Fruit fly (Drosophila melanogaster) whole organism, adult: ENCODE results near the gene Noc3.

Source experiments
- CG11617 ChIP-seq: fragments of 200-800 bp; sonication (Bioruptor generic); optimal IDR thresholded peaks from 2 replicates; lab custom pipeline; 2017; ENCODE audit warnings: mild to moderate bottlenecking, missing biosample characterization, missing genetic modification reagents, missing genetic modification characterization
- CG12768 ChIP-seq: fragments of 200-800 bp; sonication (Bioruptor generic); optimal IDR thresholded peaks from 2 replicates; lab custom pipeline; 2017; ENCODE audit warnings: missing biosample characterization, missing genetic modification characterization, mild to moderate bottlenecking, moderate library complexity, missing genetic modification reagents
- CG14711 ChIP-seq: fragments of 200-800 bp; sonication (Bioruptor generic); optimal IDR thresholded peaks from 2 replicates; lab custom pipeline; 2018; ENCODE audit warnings: missing biosample characterization, mild to moderate bottlenecking, missing genetic modification characterization, moderate library complexity
- CG1620 ChIP-seq: fragments of 200-800 bp; sonication (Bioruptor generic); optimal IDR thresholded peaks from 2 replicates; lab custom pipeline; 2016; ENCODE audit warnings: missing biosample characterization, missing genetic modification characterization
- CG33017 ChIP-seq: fragments of 200-800 bp; sonication (Bioruptor generic); optimal IDR thresholded peaks from 2 replicates; lab custom pipeline; 2018; ENCODE audit warnings: missing biosample characterization, mild to moderate bottlenecking, missing genetic modification characterization, moderate library complexity
- CG5204 ChIP-seq: fragments of 200-800 bp; sonication (Bioruptor generic); optimal IDR thresholded peaks from 2 replicates; lab custom pipeline; 2016; ENCODE audit warnings: missing biosample characterization, missing genetic modification characterization
- CG7045 ChIP-seq: fragments of 200-800 bp; sonication (Bioruptor generic); optimal IDR thresholded peaks from 2 replicates; lab custom pipeline; 2017; ENCODE audit warnings: missing biosample characterization, mild to moderate bottlenecking, missing genetic modification characterization
- CG7101 ChIP-seq: fragments of 200-800 bp; sonication (Bioruptor generic); optimal IDR thresholded peaks from 2 replicates; lab custom pipeline; 2018; ENCODE audit warnings: missing biosample characterization, mild to moderate bottlenecking, missing genetic modification characterization, moderate library complexity
- Clk ChIP-seq: fragments of 200-800 bp; sonication (Bioruptor generic); optimal IDR thresholded peaks from 2 replicates; lab custom pipeline; 2017; ENCODE audit warnings: missing biosample characterization, missing genetic modification characterization
- Crg-1 ChIP-seq: fragments of 200-800 bp; sonication (Bioruptor generic); optimal IDR thresholded peaks from 2 replicates; lab custom pipeline; 2016; ENCODE audit warnings: missing biosample characterization, missing genetic modification characterization
- Hr96 ChIP-seq: fragments of 200-800 bp; sonication (Bioruptor generic); optimal IDR thresholded peaks from 2 replicates; lab custom pipeline; 2016; ENCODE audit warnings: missing biosample characterization, missing genetic modification characterization
- Mnt ChIP-seq: fragments of 200-800 bp; sonication (Bioruptor generic); optimal IDR thresholded peaks from 2 replicates; lab custom pipeline; 2016; ENCODE audit warnings: missing biosample characterization, mild to moderate bottlenecking, missing genetic modification characterization
- bab1 ChIP-seq: fragments of 200-800 bp; sonication (Bioruptor generic); optimal IDR thresholded peaks from 3 replicates; lab custom pipeline; 2019; ENCODE audit warnings: missing biosample characterization, mild to moderate bottlenecking, missing genetic modification characterization, moderate library complexity
- cic ChIP-seq: fragments of 200-800 bp; sonication (Bioruptor generic); optimal IDR thresholded peaks from 2 replicates; lab custom pipeline; 2017; ENCODE audit warnings: missing biosample characterization, mild to moderate bottlenecking, missing genetic modification characterization, moderate library complexity
- cnc ChIP-seq, 2 experiments: fragments of >200 bp; optimal IDR thresholded peaks; 2 replicates each; lab custom pipeline; 2017
- kay ChIP-seq: fragments of 200-800 bp; sonication (Bioruptor generic); peaks from one replicate; lab custom pipeline; 2016; ENCODE audit warnings: missing biosample characterization, missing genetic modification characterization, borderline replicate concordance
- ovo ChIP-seq: fragments of 200-800 bp; sonication (Bioruptor generic); optimal IDR thresholded peaks from 2 replicates; lab custom pipeline; 2016; ENCODE audit warnings: missing biosample characterization, missing genetic modification characterization
- pad ChIP-seq: fragments of 200-800 bp; sonication (Bioruptor generic); optimal IDR thresholded peaks from 3 replicates; lab custom pipeline; 2017; ENCODE audit warnings: missing biosample characterization, missing genetic modification characterization, mild to moderate bottlenecking, moderate library complexity, missing genetic modification reagents
- tj ChIP-seq: fragments of 200-800 bp; sonication (Bioruptor generic); optimal IDR thresholded peaks from 3 replicates; lab custom pipeline; 2017; ENCODE audit warnings: missing biosample characterization, mild to moderate bottlenecking, missing genetic modification characterization, moderate library complexity
- toe ChIP-seq: fragments of 200-800 bp; sonication (Bioruptor generic); optimal IDR thresholded peaks from 2 replicates; lab custom pipeline; 2016; ENCODE audit warnings: missing biosample characterization, missing genetic modification characterization

Noc3 gene

DNA sequence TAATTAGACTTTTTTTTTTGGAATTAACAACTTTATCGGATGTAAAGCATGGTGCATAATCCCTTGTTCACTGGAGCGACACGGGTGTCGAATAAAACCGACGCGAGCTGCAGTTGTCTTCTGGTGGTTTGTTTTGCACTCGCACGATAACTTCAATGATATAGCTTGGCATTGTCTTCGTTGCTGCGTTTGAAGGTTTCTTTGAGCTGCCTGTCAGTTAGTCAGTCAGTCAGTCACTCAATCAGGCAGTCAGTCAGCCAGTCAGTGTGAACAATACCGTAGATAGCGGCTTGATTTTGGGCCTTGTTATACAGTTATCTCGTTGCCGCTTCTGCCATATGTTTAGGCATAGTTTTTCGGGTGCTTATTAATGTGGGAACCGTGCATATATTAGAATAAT lies 12.8 kb upstream of the Noc3 start:
- TF ChIP-seq tj (GFP tag; lab: Kevin White, UChicago) (no peak), kay (GFP tag; lab: Kevin White, UChicago) (no peak), Hr96 (GFP tag; lab: Kevin White, UChicago) (no peak), toe (GFP tag; lab: Kevin White, UChicago) (no peak), CG11617 (no peak), Mnt (GFP tag; lab: Kevin White, UChicago) (no peak), CG33017 (tag; lab: Kevin White, UChicago) (no peak)

DNA sequence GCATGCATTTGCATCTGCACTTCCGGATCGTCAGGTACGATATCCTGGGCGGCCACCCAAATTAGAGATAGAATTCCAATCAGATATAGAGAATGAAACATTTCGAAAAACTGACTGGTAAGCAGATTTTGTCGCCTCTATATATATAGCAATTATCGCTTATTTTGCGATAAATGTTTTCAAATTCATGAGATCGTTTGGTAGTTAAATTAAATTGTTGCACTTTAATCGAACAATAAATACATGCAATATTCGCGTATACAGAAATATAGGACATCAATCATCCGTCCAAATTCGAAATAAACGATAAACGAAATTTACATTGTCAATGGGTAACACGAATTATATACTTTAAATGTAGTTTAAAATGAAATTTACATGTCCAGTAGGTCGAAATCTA lies 5.1 kb upstream of the Noc3 start, which contains the start of gene Obp84a:
TSS of gene Obp84a (minus strand) at position 101 of the 400 bp plus-strand sequence.
- TF ChIP-seq CG1620 (GFP tag; lab: Kevin White, UChicago) (no peak), cnc (optimal IDR thresholded peaks at IDR 0.05; lab: Kevin White, UChicago) (no peak), CG7045 (no peak), kay (GFP tag; lab: Kevin White, UChicago) (no peak), Clk (GFP tag; lab: Kevin White, UChicago) (no peak), Mnt (GFP tag; lab: Kevin White, UChicago) (no peak), Crg-1 (GFP tag; lab: Kevin White, UChicago) (no peak), ovo (GFP tag; lab: Kevin White, UChicago) (no peak), CG11617 (no peak), bab1 (no peak), CG5204 (GFP tag; lab: Kevin White, UChicago) (no peak), cic (GFP tag; lab: Kevin White, UChicago) (no peak), CG33017 (tag; lab: Kevin White, UChicago) (no peak), pad (no peak), CG7101 (no peak)

dm6 chr3R:7249460-7249859 lies 2.7 kb upstream of the Noc3 start, which contains the start of the genes CG1227 and Dtwd2:
Gene CG1227, minus strand, starts transcription at chr3R:7249738.
Gene Dtwd2, plus strand, starts transcription at chr3R:7249795.
- TF ChIP-seq Crg-1 (GFP tag; lab: Kevin White, UChicago): peak; percentile 64
- TF ChIP-seq CG14711: peak; percentile 97
- peak; percentile 91 for TF ChIP-seq Mnt (GFP tag; lab: Kevin White, UChicago)
- no peak for TF ChIP-seq cnc (optimal IDR thresholded peaks at IDR 0.05; lab: Kevin White, UChicago)
- TF ChIP-seq CG12768: peak; percentile 85
- peak; percentile 57 for TF ChIP-seq CG1620 (GFP tag; lab: Kevin White, UChicago)
- peak; percentile 37 for TF ChIP-seq Clk (GFP tag; lab: Kevin White, UChicago)
- TF ChIP-seq kay (GFP tag; lab: Kevin White, UChicago): peak; percentile 29
- peak; percentile 77 for TF ChIP-seq tj (GFP tag; lab: Kevin White, UChicago)
- TF ChIP-seq bab1: peak; percentile 99
- peak; percentile 94 for TF ChIP-seq CG11617
- TF ChIP-seq CG7101: peak; percentile 98
- TF ChIP-seq CG5204 (GFP tag; lab: Kevin White, UChicago): peak; percentile 83
- TF ChIP-seq pad: peak; percentile 72
- peak; percentile 78 for TF ChIP-seq toe (GFP tag; lab: Kevin White, UChicago)
- TF ChIP-seq Hr96 (GFP tag; lab: Kevin White, UChicago): peak; percentile 74
- peak; percentile 97 for TF ChIP-seq CG7045
- TF ChIP-seq ovo (GFP tag; lab: Kevin White, UChicago): peak; percentile 40
- peak; percentile 99 for TF ChIP-seq CG33017 (tag; lab: Kevin White, UChicago)
- peak; percentile 63 for TF ChIP-seq cic (GFP tag; lab: Kevin White, UChicago)

dm6 chr3R:7241460-7241859 lies 5.3 kb downstream of the Noc3 start, which contains the start of gene CG14607:
Gene CG14607, plus strand, starts transcription at chr3R:7241760.
- no peak for TF ChIP-seq tj (GFP tag; lab: Kevin White, UChicago)
- TF ChIP-seq CG33017 (tag; lab: Kevin White, UChicago): no peak
- no peak for TF ChIP-seq Crg-1 (GFP tag; lab: Kevin White, UChicago)
- no peak for TF ChIP-seq CG7101
- TF ChIP-seq CG7045: no peak
- no peak for TF ChIP-seq Mnt (GFP tag; lab: Kevin White, UChicago)
- no peak for TF ChIP-seq Clk (GFP tag; lab: Kevin White, UChicago)
- no peak for TF ChIP-seq cic (GFP tag; lab: Kevin White, UChicago)
- no peak for TF ChIP-seq CG14711
- TF ChIP-seq cnc (optimal IDR thresholded peaks at IDR 0.05; lab: Kevin White, UChicago): no peak
- TF ChIP-seq toe (GFP tag; lab: Kevin White, UChicago): no peak
- TF ChIP-seq CG1620 (GFP tag; lab: Kevin White, UChicago): no peak
- no peak for TF ChIP-seq Hr96 (GFP tag; lab: Kevin White, UChicago)
- no peak for TF ChIP-seq CG12768
- TF ChIP-seq CG5204 (GFP tag; lab: Kevin White, UChicago): no peak
- no peak for TF ChIP-seq pad
- TF ChIP-seq kay (GFP tag; lab: Kevin White, UChicago): no peak
- TF ChIP-seq CG11617: no peak
- no peak for TF ChIP-seq ovo (GFP tag; lab: Kevin White, UChicago)

DNA sequence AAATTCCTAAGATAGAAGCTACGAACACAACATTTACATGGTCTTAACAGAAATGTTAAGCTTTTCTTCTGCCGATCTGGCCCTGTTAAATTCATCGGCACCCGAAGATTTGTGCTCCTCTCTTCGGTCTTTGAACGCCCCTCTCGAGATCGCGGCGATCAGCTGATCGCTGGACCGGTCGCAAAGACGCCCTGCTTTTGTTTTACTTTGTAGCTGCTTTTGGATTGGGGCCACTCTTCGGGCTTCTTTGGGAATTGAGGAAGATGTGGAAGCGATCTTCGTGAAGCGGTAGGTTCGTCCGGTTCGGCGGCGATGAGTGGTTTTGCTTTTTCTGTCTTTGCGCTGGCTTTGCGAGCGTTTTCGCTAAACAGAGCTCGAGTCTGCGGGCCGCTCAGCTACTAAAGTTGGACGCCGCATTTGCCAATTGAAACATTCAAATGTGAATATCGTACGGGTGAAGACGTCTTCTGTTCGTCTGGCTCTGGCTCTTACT lies 22.8 kb downstream of the Noc3 start, which contains the start of gene thw:
TSS of gene thw (plus strand) at position 443 of the 493 bp plus-strand sequence.
- TF ChIP-seq CG7045 (no peak), cnc (optimal IDR thresholded peaks at IDR 0.05; lab: Kevin White, UChicago) (no peak), CG5204 (GFP tag; lab: Kevin White, UChicago) (no peak), Crg-1 (GFP tag; lab: Kevin White, UChicago) (no peak), CG12768 (no peak), Hr96 (GFP tag; lab: Kevin White, UChicago) (no peak), toe (GFP tag; lab: Kevin White, UChicago) (no peak)

dm6 chr3R:7219605-7220004 lies 27.2 kb downstream of the Noc3 start, which contains the start of gene CG14605:
Gene CG14605, minus strand, starts transcription at chr3R:7219705.
- TF ChIP-seq cnc (optimal IDR thresholded peaks at IDR 0.05; lab: Kevin White, UChicago) (no peak), CG11617 (no peak), kay (GFP tag; lab: Kevin White, UChicago) (no peak), pad (no peak), Hr96 (GFP tag; lab: Kevin White, UChicago) (no peak), Clk (GFP tag; lab: Kevin White, UChicago) (no peak), CG14711 (no peak), ovo (GFP tag; lab: Kevin White, UChicago) (no peak)
